Worm (Caenorhabditis elegans) whole organism, young adult: ENCODE results near the gene zip-10.

ENCODE experiments used
- Y79H2A.3 ChIP-seq: fragments of 200-800 bp; sonication (Bioruptor generic); conservative IDR thresholded peaks from 2 replicates; pipeline ENCODE4 v1.3.6; 2022; ENCODE audit warnings: missing genetic modification reagents, missing genetic modification characterization, missing compliant biosample characterization
- dpl-1 ChIP-seq: fragments of 150-350 bp; optimal IDR thresholded peaks from 2 replicates; lab custom pipeline; 2014; ENCODE audit warnings: missing biosample characterization, missing genetic modification reagents, missing genetic modification characterization
- lin-40 ChIP-seq: sonication (generic microtip); optimal IDR thresholded peaks from 2 replicates; lab custom pipeline; 2016; ENCODE audit warnings: missing genetic modification characterization, mild to moderate bottlenecking, missing compliant biosample characterization, missing genotype, missing genetic modification reagents
- nfya-1 ChIP-seq: sonication (generic microtip); optimal IDR thresholded peaks from 2 replicates; lab custom pipeline; 2017; ENCODE audit warnings: antibody characterized with exemption, missing compliant biosample characterization, missing genetic modification characterization, borderline replicate concordance; ENCODE audit not compliant: insufficient read depth
- nhr-27 ChIP-seq: fragments of 200-800 bp; sonication (Bioruptor generic); optimal IDR thresholded peaks from 2 replicates; lab custom pipeline; 2018; ENCODE audit warnings: mild to moderate bottlenecking, missing genetic modification characterization, moderate library complexity, missing compliant biosample characterization
- snpc-1.3 ChIP-seq: sonication (generic microtip); optimal IDR thresholded peaks from 2 replicates; lab custom pipeline; 2017; ENCODE audit warnings: missing genetic modification characterization, mild to moderate bottlenecking, missing compliant biosample characterization, antibody characterized with exemption, moderate library complexity, missing genotype, missing genetic modification reagents; ENCODE audit not compliant: insufficient read depth
- somi-1 ChIP-seq: fragments of 200-800 bp; sonication (Bioruptor generic); optimal IDR thresholded peaks from 2 replicates; lab custom pipeline; 2018; ENCODE audit warnings: mild to moderate bottlenecking, missing genetic modification characterization, missing compliant biosample characterization

ce11 chrV:11656469-11656868 lies 5.9 kb upstream of the zip-10 start:
- TF ChIP-seq Y79H2A.3 (GFP tag; lab: Robert Waterston, UW) (no peak), snpc-1.3 (tag; lab: Kevin White, UChicago) (no peak), somi-1 (GFP tag; lab: Kevin White, UChicago) (no peak), nfya-1 (tag; lab: Kevin White, UChicago) (no peak), lin-40 (tag; lab: Kevin White, UChicago) (no peak), nhr-27 (tag; lab: Kevin White, UChicago) (no peak), dpl-1 (GFP tag; lab: Kevin White, UChicago) (no peak)
